Worm (Caenorhabditis elegans): ENCODE data around the gene C45B11.6.

C45B11.6 gene

ce11 chrV:11053827-11054226, 10.0 kb downstream of the C45B11.6 start, which contains the start of gene T04C12.7:
Gene T04C12.7, plus strand, starts transcription at chrV:11054127.
- TF ChIP-seq ces-1 (GFP tag; optimal IDR thresholded peaks at IDR 0.05) (no peak), nhr-76 (tag; optimal IDR thresholded peaks at IDR 0.05) (no peak), elt-3 (tag; optimal IDR thresholded peaks at IDR 0.05) (no peak), mab-5 (tag; optimal IDR thresholded peaks at IDR 0.05) (no peak), mls-2 (tag; optimal IDR thresholded peaks at IDR 0.05) (no peak), drap-1 (GFP tag; optimal IDR thresholded peaks at IDR 0.05) (no peak), sptf-1 (tag; optimal IDR thresholded peaks at IDR 0.05) (no peak), elt-1 (tag; optimal IDR thresholded peaks at IDR 0.05; ENCODE audit: borderline replicate concordance, insufficient read depth) (no peak), M03D4.4 (tag; optimal IDR thresholded peaks at IDR 0.05) (no peak), unc-62 (GFP tag; optimal IDR thresholded peaks at IDR 0.05) (no peak)

- no peak for TF ChIP-seq snpc-4 (tag; optimal IDR thresholded peaks at IDR 0.05)
- TF ChIP-seq lsy-2 (tag; optimal IDR thresholded peaks at IDR 0.05) = no peak
- TF ChIP-seq mab-5 (tag; optimal IDR thresholded peaks at IDR 0.05) = no peak
- no peak for TF ChIP-seq pha-4 (tag; optimal IDR thresholded peaks at IDR 0.05)
- no peak for TF ChIP-seq ztf-11 (tag; optimal IDR thresholded peaks at IDR 0.05)
- TF ChIP-seq lin-32 (GFP tag; optimal IDR thresholded peaks at IDR 0.05) = no peak
- no peak for TF ChIP-seq bed-3 (GFP tag; optimal IDR thresholded peaks at IDR 0.05)
- no peak for TF ChIP-seq flh-1 (GFP tag; optimal IDR thresholded peaks at IDR 0.05)
- TF ChIP-seq unc-62 (GFP tag; optimal IDR thresholded peaks at IDR 0.05) = no peak
Observed at ce11 chrV:11056484-11056883, 12.6 kb downstream of the C45B11.6 start.

- no peak for TF ChIP-seq flh-1 (GFP tag; optimal IDR thresholded peaks at IDR 0.05)
- TF ChIP-seq snpc-4 (tag; optimal IDR thresholded peaks at IDR 0.05) = no peak
- TF ChIP-seq mls-2 (tag; optimal IDR thresholded peaks at IDR 0.05) = no peak
- TF ChIP-seq nhr-28 (tag; optimal IDR thresholded peaks at IDR 0.05) = no peak
- no peak for TF ChIP-seq sptf-1 (tag; optimal IDR thresholded peaks at IDR 0.05)
- no peak for TF ChIP-seq nhr-2 (tag; optimal IDR thresholded peaks at IDR 0.05)
Observed at ce11 chrV:11057043-11057442, 13.2 kb downstream of the C45B11.6 start, which contains the start of gene srh-75. Gene srh-75, minus strand, starts transcription at chrV:11057143.

- TF ChIP-seq lsy-2 (tag; optimal IDR thresholded peaks at IDR 0.05) (no peak), ces-1 (GFP tag; optimal IDR thresholded peaks at IDR 0.05) (no peak), lin-13 (tag; optimal IDR thresholded peaks at IDR 0.05) (no peak), hlh-1 (tag; optimal IDR thresholded peaks at IDR 0.05) (no peak)
Observed at ce11 chrV:11059180-11059579, 15.3 kb downstream of the C45B11.6 start, which contains the start of gene T04C12.1. Gene T04C12.1, minus strand, starts transcription at chrV:11059269.

ce11 chrV:11060239-11060984, 16.5 kb downstream of the C45B11.6 start, which contains the start of gene T04C12.11:
Gene T04C12.11, minus strand, starts transcription at chrV:11060289.
- no peak for TF ChIP-seq flh-1 (GFP tag; optimal IDR thresholded peaks at IDR 0.05)
- no peak for TF ChIP-seq drap-1 (GFP tag; optimal IDR thresholded peaks at IDR 0.05)
- no peak for TF ChIP-seq tbx-8 (GFP tag; optimal IDR thresholded peaks at IDR 0.05)
- TF ChIP-seq unc-120 (tag; optimal IDR thresholded peaks at IDR 0.05; ENCODE audit: poor library complexity, severe bottlenecking) = no peak
- TF ChIP-seq elt-1 (tag; optimal IDR thresholded peaks at IDR 0.05; ENCODE audit: borderline replicate concordance, insufficient read depth) = no peak
- TF ChIP-seq nhr-12 (tag; optimal IDR thresholded peaks at IDR 0.05) = no peak
- no peak for TF ChIP-seq cnd-1 (tag; optimal IDR thresholded peaks at IDR 0.05)
- no peak for TF ChIP-seq snpc-4 (tag; optimal IDR thresholded peaks at IDR 0.05)
- no peak for TF ChIP-seq blmp-1 (tag; optimal IDR thresholded peaks at IDR 0.05)
- no peak for TF ChIP-seq pha-4 (tag; optimal IDR thresholded peaks at IDR 0.05)
- TF ChIP-seq elt-3 (tag; optimal IDR thresholded peaks at IDR 0.05) = no peak
- no peak for TF ChIP-seq ham-2 (GFP tag; optimal IDR thresholded peaks at IDR 0.05)
- no peak for TF ChIP-seq mep-1 (tag; optimal IDR thresholded peaks at IDR 0.05)
- no peak for TF ChIP-seq hlh-1 (tag; optimal IDR thresholded peaks at IDR 0.05)
- no peak for TF ChIP-seq ztf-11 (tag; optimal IDR thresholded peaks at IDR 0.05)

- TF ChIP-seq unc-39 (tag; optimal IDR thresholded peaks at IDR 0.05) = no peak
- no peak for TF ChIP-seq lsy-2 (tag; optimal IDR thresholded peaks at IDR 0.05)
Observed at ce11 chrV:11061887-11062286, 18.0 kb downstream of the C45B11.6 start.

Data from whole organism, mixed stage, embryonic.